Fruit fly (Drosophila melanogaster) whole organism, prepupa: ENCODE measurements around the gene CG4362.

Source experiments
- Blimp-1 ChIP-seq: fragments of 200-800 bp; sonication (Bioruptor generic); optimal IDR thresholded peaks from 3 replicates; lab custom pipeline; 2017; ENCODE audit warnings: missing biosample characterization, missing genetic modification characterization, mild to moderate bottlenecking, moderate library complexity, missing genetic modification reagents
- CG10631 ChIP-seq: fragments of 200-800 bp; sonication (Bioruptor generic); optimal IDR thresholded peaks from 2 replicates; lab custom pipeline; 2016; ENCODE audit warnings: missing biosample characterization, missing genetic modification characterization
- CG11294 ChIP-seq: fragments of 200-800 bp; sonication (Bioruptor generic); IDR thresholded peaks from 2 replicates; pipeline ENCODE4 v1.3.6; 2022; ENCODE audit warnings: missing biosample characterization, missing genetic modification characterization
- CG11762 ChIP-seq: fragments of 200-800 bp; sonication (Bioruptor generic); optimal IDR thresholded peaks from 3 replicates; lab custom pipeline; 2016; ENCODE audit warnings: missing biosample characterization, missing genetic modification characterization; ENCODE audit not compliant: insufficient read depth
- CG15336 ChIP-seq: fragments of 200-800 bp; sonication (Bioruptor generic); IDR thresholded peaks from 2 replicates; pipeline ENCODE4 v1.3.6; 2022; ENCODE audit warnings: missing biosample characterization, missing genetic modification characterization
- CG1621 ChIP-seq: fragments of 200-800 bp; sonication (Bioruptor generic); optimal IDR thresholded peaks from 3 replicates; lab custom pipeline; 2018; ENCODE audit warnings: missing biosample characterization, mild to moderate bottlenecking, missing genetic modification characterization
- CG16779 ChIP-seq: fragments of 200-800 bp; sonication (Bioruptor generic); optimal IDR thresholded peaks from 3 replicates; lab custom pipeline; 2017; ENCODE audit warnings: missing biosample characterization, mild to moderate bottlenecking, missing genetic modification characterization
- CG3032 ChIP-seq: fragments of 200-800 bp; optimal IDR thresholded peaks from 2 replicates; lab custom pipeline; 2019; ENCODE audit warnings: missing biosample characterization, mild to moderate bottlenecking, missing genetic modification characterization, moderate library complexity
- CG34406 ChIP-seq: fragments of 200-800 bp; sonication (Bioruptor generic); optimal IDR thresholded peaks from 3 replicates; lab custom pipeline; 2016; ENCODE audit warnings: missing biosample characterization, missing genetic modification characterization
- CG3919 ChIP-seq: fragments of 200-800 bp; sonication (Bioruptor generic); optimal IDR thresholded peaks from 3 replicates; lab custom pipeline; 2016; ENCODE audit warnings: missing biosample characterization, missing genetic modification characterization
- CG4318 ChIP-seq: fragments of 200-800 bp; sonication (Bioruptor generic); optimal IDR thresholded peaks from 3 replicates; lab custom pipeline; 2017; ENCODE audit warnings: missing biosample characterization, mild to moderate bottlenecking, missing genetic modification characterization
- CG6163 ChIP-seq: fragments of 200-800 bp; sonication (Bioruptor generic); IDR thresholded peaks from 3 replicates; pipeline ENCODE4 v1.3.6; 2022; ENCODE audit warnings: missing biosample characterization, missing genetic modification characterization
- CG6792 ChIP-seq: fragments of 200-800 bp; sonication (Bioruptor generic); optimal IDR thresholded peaks from 3 replicates; lab custom pipeline; 2016; ENCODE audit warnings: missing biosample characterization, missing genetic modification characterization
- CG6854 ChIP-seq: fragments of 200-800 bp; sonication (Bioruptor generic); optimal IDR thresholded peaks from 2 replicates; lab custom pipeline; 2017; ENCODE audit warnings: missing biosample characterization, mild to moderate bottlenecking, missing genetic modification characterization
- CG7368 ChIP-seq: fragments of 200-800 bp; sonication (Bioruptor generic); optimal IDR thresholded peaks from 3 replicates; lab custom pipeline; 2016; ENCODE audit warnings: missing biosample characterization, missing genetic modification characterization
- CG8119 ChIP-seq: fragments of 200-800 bp; sonication (Bioruptor generic); IDR thresholded peaks from 3 replicates; pipeline ENCODE4 v1.3.6; 2022; ENCODE audit warnings: missing biosample characterization, missing genetic modification characterization
- CG8319 ChIP-seq: fragments of 200-800 bp; sonication (Bioruptor generic); optimal IDR thresholded peaks from 3 replicates; lab custom pipeline; 2016; ENCODE audit warnings: missing biosample characterization, missing genetic modification characterization
- CG9139 ChIP-seq: fragments of 200-800 bp; sonication (Bioruptor generic); optimal IDR thresholded peaks from 3 replicates; lab custom pipeline; 2017; ENCODE audit warnings: missing biosample characterization, mild to moderate bottlenecking, missing genetic modification characterization
- Eip78C ChIP-seq: fragments of 200-800 bp; sonication (Bioruptor generic); peaks from one replicate; lab custom pipeline; 2016; ENCODE audit warnings: missing biosample characterization, missing genetic modification characterization
- Eip93F ChIP-seq: fragments of 200-800 bp; sonication (Bioruptor generic); optimal IDR thresholded peaks from 2 replicates; lab custom pipeline; 2016; ENCODE audit warnings: missing biosample characterization, mild to moderate bottlenecking, missing genetic modification characterization
- Ets21C ChIP-seq: fragments of 200-800 bp; sonication (Bioruptor generic); optimal IDR thresholded peaks from 3 replicates; lab custom pipeline; 2016; ENCODE audit warnings: missing biosample characterization, missing genetic modification characterization
- Ets96B ChIP-seq: fragments of 200-800 bp; optimal IDR thresholded peaks from 2 replicates; lab custom pipeline; 2019; ENCODE audit warnings: missing biosample characterization, mild to moderate bottlenecking, missing genetic modification characterization, moderate library complexity
- Gug ChIP-seq: fragments of 200-800 bp; sonication (Bioruptor generic); IDR thresholded peaks from 2 replicates; pipeline ENCODE4 v1.3.6; 2022; ENCODE audit warnings: missing biosample characterization, missing genetic modification characterization
- Hr38 ChIP-seq: sonication (Bioruptor generic); optimal IDR thresholded peaks from 2 replicates; lab custom pipeline; 2016; ENCODE audit warnings: missing biosample characterization, missing genetic modification characterization
- Hr39 ChIP-seq: fragments of 200-800 bp; sonication (Bioruptor generic); optimal IDR thresholded peaks from 2 replicates; lab custom pipeline; 2016; ENCODE audit warnings: missing biosample characterization, missing genetic modification characterization
- Lpt ChIP-seq: fragments of 200-800 bp; sonication (Bioruptor generic); optimal IDR thresholded peaks from 3 replicates; lab custom pipeline; 2016; ENCODE audit warnings: missing biosample characterization, missing genetic modification characterization
- Met ChIP-seq: fragments of 200-800 bp; sonication (Bioruptor generic); optimal IDR thresholded peaks from 3 replicates; lab custom pipeline; 2016; ENCODE audit warnings: missing biosample characterization, missing genetic modification characterization
- OdsH ChIP-seq: fragments of 200-800 bp; sonication (Bioruptor generic); optimal IDR thresholded peaks from 3 replicates; lab custom pipeline; 2016; ENCODE audit warnings: missing biosample characterization, missing genetic modification characterization
- Smox ChIP-seq: fragments of 200-800 bp; sonication (Bioruptor generic); optimal IDR thresholded peaks from 3 replicates; lab custom pipeline; 2016; ENCODE audit warnings: missing biosample characterization, missing genetic modification characterization
- Sox102F ChIP-seq: fragments of 200-800 bp; sonication (Bioruptor generic); optimal IDR thresholded peaks from 2 replicates; lab custom pipeline; 2016; ENCODE audit warnings: missing biosample characterization, mild to moderate bottlenecking, missing genetic modification characterization
- achi ChIP-seq: fragments of 200-800 bp; sonication (Bioruptor generic); optimal IDR thresholded peaks from 3 replicates; lab custom pipeline; 2016; ENCODE audit warnings: missing biosample characterization, missing genetic modification characterization
- acj6 ChIP-seq: fragments of 200-800 bp; sonication (Bioruptor generic); optimal IDR thresholded peaks from 3 replicates; lab custom pipeline; 2016; ENCODE audit warnings: missing biosample characterization, missing genetic modification characterization
- cyc ChIP-seq: fragments of 200-800 bp; sonication (Bioruptor generic); optimal IDR thresholded peaks from 3 replicates; lab custom pipeline; 2016; ENCODE audit warnings: missing biosample characterization, missing genetic modification characterization
- dac ChIP-seq: fragments of 200-800 bp; sonication (Bioruptor generic); optimal IDR thresholded peaks from 2 replicates; lab custom pipeline; 2017; ENCODE audit warnings: missing biosample characterization, mild to moderate bottlenecking, missing genetic modification characterization
- dsx ChIP-seq: fragments of 200-800 bp; optimal IDR thresholded peaks from 3 replicates; lab custom pipeline; 2019; ENCODE audit warnings: missing biosample characterization, mild to moderate bottlenecking, missing genetic modification characterization, moderate library complexity; ENCODE audit not compliant: poor library complexity, severe bottlenecking
- eg ChIP-seq: fragments of 200-800 bp; sonication (Bioruptor generic); IDR thresholded peaks from 3 replicates; pipeline ENCODE4 v1.3.6; 2022; ENCODE audit warnings: missing biosample characterization, missing genetic modification characterization
- esn ChIP-seq: fragments of 200-800 bp; sonication (Bioruptor generic); optimal IDR thresholded peaks from 2 replicates; lab custom pipeline; 2016; ENCODE audit warnings: missing biosample characterization, mild to moderate bottlenecking, missing genetic modification characterization, moderate library complexity
- fd59A ChIP-seq: fragments of 200-800 bp; sonication (Bioruptor generic); optimal IDR thresholded peaks from 2 replicates; lab custom pipeline; 2017; ENCODE audit warnings: missing biosample characterization, mild to moderate bottlenecking, missing genetic modification characterization, missing genetic modification reagents
- fkh ChIP-seq: fragments of 200-800 bp; sonication (Bioruptor generic); optimal IDR thresholded peaks from 3 replicates; lab custom pipeline; 2017; ENCODE audit warnings: missing biosample characterization, mild to moderate bottlenecking, missing genetic modification characterization, moderate library complexity
- pdm3 ChIP-seq: fragments of 200-800 bp; sonication (Bioruptor generic); optimal IDR thresholded peaks from 3 replicates; lab custom pipeline; 2016; ENCODE audit warnings: missing biosample characterization, missing genetic modification characterization
- salr ChIP-seq, 2 experiments: fragments of 200-800 bp; sonication (Bioruptor generic); optimal IDR thresholded peaks; 3 replicates each; lab custom pipeline; 2016 to 2018; ENCODE audit warnings: missing biosample characterization in 2 of 2, missing genetic modification characterization in 2 of 2, mild to moderate bottlenecking in 1 of 2
- spab ChIP-seq: fragments of 200-800 bp; sonication (Bioruptor generic); optimal IDR thresholded peaks from 2 replicates; lab custom pipeline; 2017; ENCODE audit warnings: missing biosample characterization, mild to moderate bottlenecking, missing genetic modification characterization, missing genetic modification reagents
- ss ChIP-seq, 2 experiments: fragments of 200-800 bp; sonication (Bioruptor generic); optimal IDR thresholded peaks; 2 replicates in 1 of 2; 3 replicates in 1 of 2; lab custom pipeline; 2017 to 2018; ENCODE audit warnings: mild to moderate bottlenecking in 2 of 2, missing biosample characterization in 2 of 2, missing genetic modification characterization in 2 of 2, moderate library complexity in 1 of 2
- svp ChIP-seq: fragments of 200-800 bp; sonication (Bioruptor generic); peaks from one replicate; lab custom pipeline; 2016; ENCODE audit warnings: missing biosample characterization, missing genetic modification characterization
- topi ChIP-seq: fragments of 200-800 bp; sonication (Bioruptor generic); optimal IDR thresholded peaks from 3 replicates; lab custom pipeline; 2016; ENCODE audit warnings: missing biosample characterization, missing genetic modification characterization
- vri ChIP-seq: fragments of 200-800 bp; sonication (Bioruptor generic); optimal IDR thresholded peaks from 3 replicates; lab custom pipeline; 2016; ENCODE audit warnings: missing biosample characterization, mild to moderate bottlenecking, missing genetic modification characterization

The CG4362 gene

dm6 chr3R:20293661-20294060, 13.7 kb downstream of the CG4362 start:
- TF ChIP-seq fkh (GFP tag; lab: Kevin White, UChicago) (no peak), vri (no peak), CG7368 (GFP tag; lab: Kevin White, UChicago) (no peak), CG11294 (GFP tag; lab: Robert Waterston, UW) (no peak), Ets96B (tag; lab: Kevin White, UChicago) (no peak), fd59A (no peak), CG3919 (no peak), CG9139 (GFP tag; lab: Kevin White, UChicago) (no peak), salr (GFP tag; optimal IDR thresholded peaks at IDR 0.05; lab: Kevin White, UChicago) (no peak), Ets21C (no peak), CG6854 (no peak), Eip78C (GFP tag; lab: Kevin White, UChicago) (no peak), cyc (GFP tag; lab: Kevin White, UChicago) (no peak), CG34406 (GFP tag; lab: Kevin White, UChicago) (no peak), topi (no peak), Eip93F (no peak), CG3032 (tag; lab: Kevin White, UChicago) (no peak), CG6792 (GFP tag; lab: Kevin White, UChicago) (no peak)

- no peak for TF ChIP-seq CG7368 (GFP tag; lab: Kevin White, UChicago)
- no peak for TF ChIP-seq achi (GFP tag; lab: Kevin White, UChicago)
- no peak for TF ChIP-seq CG16779
- TF ChIP-seq CG6854 = peak; percentile 53
- no peak for TF ChIP-seq CG10631
- no peak for TF ChIP-seq Eip93F
- peak; percentile 35 for TF ChIP-seq Lpt (GFP tag; lab: Kevin White, UChicago)
- TF ChIP-seq Smox = no peak
- peak in 1 of 2 experiments; percentile 70 for TF ChIP-seq ss (GFP tag; optimal IDR thresholded peaks at IDR 0.05; lab: Kevin White, UChicago)
- no peak for TF ChIP-seq Sox102F (GFP tag; lab: Kevin White, UChicago)
- TF ChIP-seq dac (GFP tag; lab: Kevin White, UChicago) = no peak
- TF ChIP-seq svp (GFP tag; lab: Kevin White, UChicago) = no peak
- no peak for TF ChIP-seq vri
- 0 out of 2 replicates have a peak, but pooled peaks have one; percentile 10 for TF ChIP-seq CG15336 (GFP tag; lab: Robert Waterston, UW)
These were observed 14.4 kb downstream of the CG4362 start for dm6 chr3R:20292880-20293491.

DNA sequence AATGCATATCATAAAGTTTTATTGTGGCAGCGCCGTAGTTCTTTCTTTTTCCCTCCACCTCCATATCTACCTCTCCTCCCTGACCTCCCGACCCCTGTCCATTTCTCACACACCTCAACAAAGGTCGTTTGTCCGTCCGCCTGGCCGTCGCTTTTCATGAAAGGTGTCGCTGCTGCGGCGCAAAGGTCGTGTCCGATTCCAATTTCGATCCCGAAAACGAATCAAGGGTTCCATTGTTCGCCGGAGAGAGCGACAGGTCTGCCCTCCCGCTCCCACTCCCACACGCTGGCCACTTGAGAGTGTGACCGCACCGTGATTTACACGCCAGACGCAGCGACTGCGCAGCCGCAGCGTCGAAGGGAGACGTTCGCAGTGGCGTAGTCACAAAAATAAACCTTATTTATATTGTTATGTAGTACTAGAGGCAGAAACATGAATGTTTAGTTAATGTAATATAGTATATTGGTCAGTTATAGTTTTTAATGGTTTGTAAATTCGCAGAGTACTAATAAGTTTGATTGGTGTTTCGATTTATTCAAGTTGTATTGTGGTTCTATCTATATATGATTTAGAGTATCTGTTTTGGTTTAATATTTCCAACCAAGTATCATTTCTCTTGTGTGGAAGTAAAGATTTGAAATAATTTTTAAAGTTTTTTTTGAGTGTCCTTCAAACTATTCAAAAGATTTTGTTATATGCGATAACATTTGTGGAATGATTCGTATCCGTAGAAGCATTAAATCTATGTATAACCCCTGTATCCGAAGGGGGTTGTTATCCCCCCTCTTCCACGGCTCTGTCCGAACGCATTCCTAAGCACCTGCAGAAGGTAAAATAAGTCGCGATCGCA, 15.1 kb downstream of the CG4362 start:
- TF ChIP-seq Gug (no peak), Ets21C (peak; percentile 81), Hr38 (no peak), eg (GFP tag; lab: Robert Waterston, UW) (no peak), OdsH (GFP tag; lab: Kevin White, UChicago) (no peak), Hr39 (GFP tag; lab: Kevin White, UChicago) (peak; percentile 84), salr (GFP tag; optimal IDR thresholded peaks at IDR 0.05; lab: Kevin White, UChicago) (peak; percentile 59 to 86), CG4318 (peak; percentile 19), pdm3 (GFP tag; lab: Kevin White, UChicago) (no peak), CG9139 (GFP tag; lab: Kevin White, UChicago) (peak; percentile 42), CG11762 (GFP tag; lab: Kevin White, UChicago) (peak; percentile 69), Met (GFP tag; lab: Kevin White, UChicago) (no peak), CG6163 (GFP tag; lab: Robert Waterston, UW) (peak; percentile 54; the same call in 1 of the 3 replicates), fkh (GFP tag; lab: Kevin White, UChicago) (no peak), Blimp-1 (peak; percentile 48), acj6 (GFP tag; lab: Kevin White, UChicago) (peak; percentile 80), esn (GFP tag; lab: Kevin White, UChicago) (peak; percentile 91), cyc (GFP tag; lab: Kevin White, UChicago) (peak; percentile 81), CG8319 (GFP tag; lab: Kevin White, UChicago) (no peak), dsx (GFP tag; lab: Kevin White, UChicago) (peak; percentile 78), CG3919 (peak; percentile 85), fd59A (peak; percentile 92), spab (peak; percentile 87), Eip93F (no peak), CG1621 (peak; percentile 42), CG8119 (GFP tag; lab: Robert Waterston, UW) (no peak)
